Worm (Caenorhabditis elegans): ENCODE data around the gene mif-2.

DNA sequence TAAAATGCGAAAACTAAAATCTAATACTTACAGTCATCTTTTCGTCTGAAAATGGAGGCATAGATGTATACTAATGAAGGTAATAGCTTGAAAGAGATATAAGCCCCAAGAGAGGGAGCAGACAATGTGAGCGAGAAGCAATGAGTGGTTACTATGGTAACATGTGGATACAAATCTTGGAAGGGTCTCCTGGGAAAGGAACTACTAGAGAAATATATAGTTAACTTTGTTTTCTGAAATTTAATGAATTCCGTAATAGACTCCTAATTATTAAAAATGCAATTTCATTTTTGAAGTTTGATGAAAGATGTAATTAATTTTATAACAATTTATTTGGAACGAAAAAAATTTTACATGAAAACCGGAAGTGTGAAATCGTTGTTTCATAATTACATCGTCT, 50.9 kb downstream of the mif-2 start, which contains the start of gene osm-6:
- TF ChIP-seq him-1 (tag; optimal IDR thresholded peaks at IDR 0.05) (no peak), dao-5 (tag; optimal IDR thresholded peaks at IDR 0.05) (no peak)
